Worm (Caenorhabditis elegans): ENCODE data around the gene C01G12.7.

Gene C01G12.7

ce11 chrII:14561549-14562115 lies 30.1 kb downstream of the C01G12.7 start, which contains the start of gene mog-4:
Gene mog-4, minus strand, starts transcription at chrII:14561599.
- TF ChIP-seq him-1 (tag; optimal IDR thresholded peaks at IDR 0.05) (peak; percentile 96), dao-5 (tag; optimal IDR thresholded peaks at IDR 0.05) (peak; percentile 38), W03F9.2 (tag; optimal IDR thresholded peaks at IDR 0.05) (peak; percentile 88)

DNA sequence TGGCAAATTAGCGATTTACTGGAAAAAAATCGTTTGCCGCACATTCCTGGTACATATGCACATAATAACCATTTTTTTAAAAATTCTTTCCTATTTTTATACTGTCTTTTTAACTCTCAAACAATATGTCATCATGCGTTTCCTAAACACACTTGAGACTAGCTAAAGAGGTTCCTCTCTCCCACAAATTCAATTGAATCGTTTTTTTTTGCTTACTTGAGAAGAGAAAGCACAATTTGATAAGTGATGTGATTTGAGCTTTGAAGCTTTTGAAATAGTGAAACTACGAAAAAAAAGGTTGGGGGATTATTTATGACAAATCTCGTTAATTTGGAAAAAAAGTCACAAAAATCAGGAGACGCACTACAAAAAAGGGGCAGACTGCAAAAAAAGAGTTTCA lies 36.7 kb downstream of the C01G12.7 start:
- TF ChIP-seq him-1 (tag; optimal IDR thresholded peaks at IDR 0.05): no peak
- no peak for TF ChIP-seq dao-5 (tag; optimal IDR thresholded peaks at IDR 0.05)
- TF ChIP-seq W03F9.2 (tag; optimal IDR thresholded peaks at IDR 0.05): no peak

DNA sequence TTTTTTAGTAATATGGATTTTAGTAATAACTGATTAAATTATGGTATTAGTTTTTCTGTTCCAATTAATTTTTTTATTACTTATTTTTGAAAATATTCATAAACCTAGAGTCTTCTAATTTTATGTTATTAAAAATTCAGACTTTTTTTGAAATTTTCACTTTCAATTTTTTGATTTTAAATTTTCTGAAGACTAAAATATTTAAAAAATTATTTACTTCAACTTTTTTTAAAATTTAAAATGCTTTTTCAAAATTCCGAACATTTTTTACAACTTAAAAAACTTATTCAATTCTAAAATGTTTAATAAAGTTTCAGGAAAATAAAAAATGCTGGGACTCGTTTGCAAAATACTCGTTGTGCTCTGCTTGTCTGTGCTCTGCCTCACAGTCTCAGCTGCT lies 41.1 kb downstream of the C01G12.7 start, which contains the start of gene nlp-41:
Gene nlp-41 (plus strand): TSS at position 301 of the 400 bp plus-strand sequence.
- TF ChIP-seq him-1 (tag; optimal IDR thresholded peaks at IDR 0.05) (no peak), dao-5 (tag; optimal IDR thresholded peaks at IDR 0.05) (no peak), W03F9.2 (tag; optimal IDR thresholded peaks at IDR 0.05) (no peak)

- no peak for TF ChIP-seq him-1 (tag; optimal IDR thresholded peaks at IDR 0.05)
Measured at ce11 chrII:14548691-14549090, 43.0 kb downstream of the C01G12.7 start, which contains the start of gene gcy-29. Gene gcy-29, minus strand, starts transcription at chrII:14548791.

ce11 chrII:14540551-14540950 lies 51.1 kb downstream of the C01G12.7 start:
- no peak for TF ChIP-seq dao-5 (tag; optimal IDR thresholded peaks at IDR 0.05)
- no peak for TF ChIP-seq him-1 (tag; optimal IDR thresholded peaks at IDR 0.05)
- TF ChIP-seq W03F9.2 (tag; optimal IDR thresholded peaks at IDR 0.05): no peak

Data from whole organism, L4/young adult.